Worm (Caenorhabditis elegans): Measurements from ENCODE around the gene kqt-1.

DNA sequence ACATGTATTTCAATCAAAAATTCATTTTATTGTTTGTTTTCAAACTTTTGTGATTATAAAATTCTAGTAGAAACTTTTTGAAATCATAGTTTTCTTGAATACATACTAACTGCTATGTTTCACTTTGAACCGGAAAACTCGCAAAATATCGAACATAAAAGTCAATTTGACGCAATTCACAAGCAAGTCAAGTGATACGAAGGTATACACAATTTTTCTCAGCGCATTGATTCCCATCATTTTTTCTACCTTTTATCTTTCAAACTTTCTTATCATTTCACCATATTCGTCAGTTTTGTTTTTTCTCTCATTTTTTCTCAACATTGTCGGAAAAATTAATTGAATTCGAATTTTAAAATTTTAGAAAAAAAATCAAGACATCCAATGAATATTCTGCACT, 36.4 kb downstream of the kqt-1 start, which contains the start of gene nhr-173:
- no peak for TF ChIP-seq dao-5 (tag; optimal IDR thresholded peaks at IDR 0.05)
- TF ChIP-seq W03F9.2 (tag; optimal IDR thresholded peaks at IDR 0.05), result no peak

Data from whole organism, L4/young adult.